Fruit fly (Drosophila melanogaster) whole organism, embryonic: ENCODE data around the gene CG17036.

ENCODE experiments used
- B-H2 ChIP-seq: fragments of 200-800 bp; sonication (Bioruptor generic); optimal IDR thresholded peaks from 2 replicates; lab custom pipeline; 2018; ENCODE audit warnings: missing biosample characterization, mild to moderate bottlenecking, missing genetic modification characterization
- CG10366 ChIP-seq: fragments of 200-800 bp; sonication (Bioruptor generic); IDR thresholded peaks from 2 replicates; pipeline ENCODE4 v1.3.6; 2022; ENCODE audit warnings: missing biosample characterization, missing genetic modification characterization
- CG10431 ChIP-seq: fragments of 200-800 bp; sonication (Bioruptor generic); optimal IDR thresholded peaks from 3 replicates; lab custom pipeline; 2018; ENCODE audit warnings: missing biosample characterization, mild to moderate bottlenecking, missing genetic modification characterization
- CG10543 ChIP-seq: fragments of 200-800 bp; sonication (Bioruptor generic); optimal IDR thresholded peaks from 3 replicates; lab custom pipeline; 2017; ENCODE audit warnings: missing biosample characterization, mild to moderate bottlenecking, missing genetic modification characterization, moderate library complexity
- CG11695 ChIP-seq: fragments of 200-800 bp; sonication (Bioruptor generic); IDR thresholded peaks from 3 replicates; pipeline ENCODE4 v1.3.6; 2022; ENCODE audit warnings: missing biosample characterization, missing genetic modification characterization
- CG12391 ChIP-seq: fragments of 200-800 bp; sonication (Bioruptor generic); optimal IDR thresholded peaks from 3 replicates; lab custom pipeline; 2018; ENCODE audit warnings: missing biosample characterization, mild to moderate bottlenecking, missing genetic modification characterization, moderate library complexity
- CG17359 ChIP-seq: fragments of 200-800 bp; sonication (Bioruptor generic); optimal IDR thresholded peaks from 3 replicates; lab custom pipeline; 2018; ENCODE audit warnings: missing biosample characterization, mild to moderate bottlenecking, missing genetic modification characterization, moderate library complexity
- CG17568 ChIP-seq: fragments of 200-800 bp; sonication (Bioruptor generic); optimal IDR thresholded peaks from 2 replicates; lab custom pipeline; 2018; ENCODE audit warnings: missing biosample characterization, mild to moderate bottlenecking, missing genetic modification characterization, moderate library complexity
- CG18262 ChIP-seq: fragments of 200-800 bp; optimal IDR thresholded peaks from 3 replicates; lab custom pipeline; 2019; ENCODE audit warnings: missing biosample characterization, mild to moderate bottlenecking, missing genetic modification characterization, moderate library complexity
- CG2875 ChIP-seq: fragments of 200-800 bp; sonication (Bioruptor generic); optimal IDR thresholded peaks from 2 replicates; lab custom pipeline; 2017; ENCODE audit warnings: missing biosample characterization, mild to moderate bottlenecking, missing genetic modification characterization, missing genetic modification reagents
- CG31441 ChIP-seq: fragments of 200-800 bp; sonication (Bioruptor generic); IDR thresholded peaks from 2 replicates; pipeline ENCODE4 v1.3.6; 2022; ENCODE audit warnings: missing biosample characterization, missing genetic modification characterization
- CG4282 ChIP-seq: fragments of 200-800 bp; sonication (Bioruptor generic); optimal IDR thresholded peaks from 2 replicates; lab custom pipeline; 2016; ENCODE audit warnings: missing biosample characterization, missing genetic modification characterization
- CG5953 ChIP-seq: fragments of 200-800 bp; sonication (Bioruptor generic); IDR thresholded peaks from 2 replicates; pipeline ENCODE4 v1.3.6; 2022; ENCODE audit warnings: missing biosample characterization, missing genetic modification characterization
- CG7745 ChIP-seq: fragments of 200-800 bp; sonication (Bioruptor generic); optimal IDR thresholded peaks from 2 replicates; lab custom pipeline; 2018; ENCODE audit warnings: missing biosample characterization, mild to moderate bottlenecking, missing genetic modification characterization, moderate library complexity
- CG7928 ChIP-seq: fragments of 200-800 bp; sonication (Bioruptor generic); optimal IDR thresholded peaks from 2 replicates; lab custom pipeline; 2017; ENCODE audit warnings: missing biosample characterization, mild to moderate bottlenecking, missing genetic modification characterization
- CG8924 ChIP-seq: fragments of 200-800 bp; optimal IDR thresholded peaks from 3 replicates; lab custom pipeline; 2019; ENCODE audit warnings: missing biosample characterization, mild to moderate bottlenecking, missing genetic modification characterization, moderate library complexity
- Dp ChIP-seq: fragments of 200-800 bp; sonication (Bioruptor generic); optimal IDR thresholded peaks from 2 replicates; lab custom pipeline; 2018; ENCODE audit warnings: missing biosample characterization, mild to moderate bottlenecking, missing genetic modification characterization, moderate library complexity
- E2f1 ChIP-seq: fragments of 200-800 bp; sonication (Bioruptor generic); IDR thresholded peaks from 2 replicates; pipeline ENCODE4 v1.3.6; 2022; ENCODE audit warnings: missing biosample characterization, missing genetic modification characterization
- E2f2 ChIP-seq: fragments of 200-800 bp; sonication (Bioruptor generic); IDR thresholded peaks from 2 replicates; pipeline ENCODE4 v1.3.6; 2022; ENCODE audit warnings: missing biosample characterization, missing genetic modification characterization
- Fer2 ChIP-seq: fragments of 200-800 bp; sonication (Bioruptor generic); optimal IDR thresholded peaks from 2 replicates; lab custom pipeline; 2018; ENCODE audit warnings: missing biosample characterization, mild to moderate bottlenecking, missing genetic modification characterization, moderate library complexity
- H15 ChIP-seq: fragments of 200-800 bp; sonication (Bioruptor generic); IDR thresholded peaks from 3 replicates; pipeline ENCODE4 v1.3.6; 2022; ENCODE audit warnings: missing biosample characterization, missing genetic modification characterization
- Hsf ChIP-seq: fragments of 200-800 bp; sonication (Bioruptor generic); optimal IDR thresholded peaks from 3 replicates; lab custom pipeline; 2016; ENCODE audit warnings: missing biosample characterization, missing genetic modification characterization
- NK7.1 ChIP-seq: fragments of 200-800 bp; sonication (Bioruptor generic); optimal IDR thresholded peaks from 3 replicates; lab custom pipeline; 2016; ENCODE audit warnings: missing biosample characterization, missing genetic modification characterization
- Nf-YB ChIP-seq: fragments of 200-800 bp; sonication (Bioruptor generic); optimal IDR thresholded peaks from 3 replicates; lab custom pipeline; 2019; ENCODE audit warnings: missing biosample characterization, mild to moderate bottlenecking, missing genetic modification characterization, moderate library complexity
- Oli ChIP-seq: fragments of 200-800 bp; sonication (Bioruptor generic); optimal IDR thresholded peaks from 2 replicates; lab custom pipeline; 2018; ENCODE audit warnings: missing biosample characterization, mild to moderate bottlenecking, missing genetic modification characterization, moderate library complexity
- abd-A ChIP-seq: fragments of 200-800 bp; sonication (Bioruptor generic); optimal IDR thresholded peaks from 3 replicates; lab custom pipeline; 2019; ENCODE audit warnings: missing biosample characterization, mild to moderate bottlenecking, missing genetic modification characterization, moderate library complexity
- az2 ChIP-seq: fragments of 200-800 bp; sonication (Bioruptor generic); optimal IDR thresholded peaks from 3 replicates; lab custom pipeline; 2016; ENCODE audit warnings: missing biosample characterization, missing genetic modification characterization
- bowl ChIP-seq: fragments of 200-800 bp; sonication (Bioruptor generic); IDR thresholded peaks from 2 replicates; pipeline ENCODE4 v1.3.6; 2022; ENCODE audit warnings: missing biosample characterization, missing genetic modification characterization
- bsh ChIP-seq, 2 experiments: fragments of 200-800 bp; sonication (Bioruptor generic); optimal IDR thresholded peaks; 2 replicates each; lab custom pipeline; 2017 to 2018; ENCODE audit warnings: mild to moderate bottlenecking in 2 of 2, missing biosample characterization in 2 of 2, missing genetic modification characterization in 2 of 2, moderate library complexity in 1 of 2
- cato ChIP-seq: fragments of 200-800 bp; sonication (Bioruptor generic); optimal IDR thresholded peaks from 2 replicates; lab custom pipeline; 2016; ENCODE audit warnings: missing biosample characterization, missing genetic modification characterization, borderline replicate concordance
- chm ChIP-seq: fragments of 200-800 bp; sonication (Bioruptor generic); IDR thresholded peaks from 2 replicates; pipeline ENCODE4 v1.3.6; 2022; ENCODE audit warnings: missing biosample characterization, missing genetic modification characterization
- croc ChIP-seq: fragments of 200-800 bp; sonication (Bioruptor generic); conservative IDR thresholded peaks from 3 replicates; pipeline ENCODE4 v1.3.6; 2022; ENCODE audit warnings: missing biosample characterization, missing genetic modification characterization
- dan ChIP-seq: fragments of 200-800 bp; sonication (Bioruptor generic); IDR thresholded peaks from 2 replicates; pipeline ENCODE4 v1.3.6; 2022; ENCODE audit warnings: missing biosample characterization, missing genetic modification characterization
- danr ChIP-seq: fragments of 200-800 bp; sonication (Bioruptor generic); IDR thresholded peaks from 2 replicates; pipeline ENCODE4 v1.3.6; 2022; ENCODE audit warnings: missing biosample characterization, missing genetic modification characterization
- disco-r ChIP-seq: fragments of 200-800 bp; sonication (Bioruptor generic); optimal IDR thresholded peaks from 2 replicates; lab custom pipeline; 2016; ENCODE audit warnings: missing biosample characterization, missing genetic modification characterization
- dpn ChIP-seq, 2 experiments: fragments of 200-800 bp; sonication (Bioruptor generic); optimal IDR thresholded peaks; 3 replicates each; lab custom pipeline; 2016; ENCODE audit warnings: missing biosample characterization in 2 of 2, missing genetic modification characterization in 2 of 2
- eyg ChIP-seq: fragments of 200-800 bp; sonication (Bioruptor generic); optimal IDR thresholded peaks from 3 replicates; lab custom pipeline; 2016; ENCODE audit warnings: missing biosample characterization, missing genetic modification characterization
- fd102C ChIP-seq: fragments of 200-800 bp; sonication (Bioruptor generic); optimal IDR thresholded peaks from 2 replicates; lab custom pipeline; 2018; ENCODE audit warnings: missing biosample characterization, mild to moderate bottlenecking, missing genetic modification characterization, moderate library complexity
- gsb ChIP-seq: fragments of 200-800 bp; sonication (Bioruptor generic); IDR thresholded peaks from 2 replicates; pipeline ENCODE4 v1.3.6; 2022; ENCODE audit warnings: missing biosample characterization, missing genetic modification characterization
- jumu ChIP-seq: fragments of 200-800 bp; sonication (Bioruptor generic); optimal IDR thresholded peaks from 3 replicates; lab custom pipeline; 2016; ENCODE audit warnings: missing biosample characterization, missing genetic modification characterization
- maf-S ChIP-seq: fragments of 200-800 bp; sonication (Bioruptor generic); optimal IDR thresholded peaks from 2 replicates; lab custom pipeline; 2016; ENCODE audit warnings: missing biosample characterization, missing genetic modification characterization
- mld ChIP-seq: fragments of 200-800 bp; sonication (Bioruptor generic); IDR thresholded peaks from 3 replicates; pipeline ENCODE4 v1.3.6; 2022; ENCODE audit warnings: missing biosample characterization, missing genetic modification characterization; ENCODE audit not compliant: partially characterized antibody
- row ChIP-seq: fragments of 200-800 bp; sonication (Bioruptor generic); IDR thresholded peaks from 3 replicates; pipeline ENCODE4 v1.3.6; 2022; ENCODE audit warnings: missing biosample characterization, missing genetic modification characterization
- scrt ChIP-seq: fragments of 200-800 bp; sonication (Bioruptor generic); optimal IDR thresholded peaks from 2 replicates; lab custom pipeline; 2018; ENCODE audit warnings: missing biosample characterization, mild to moderate bottlenecking, missing genetic modification characterization, moderate library complexity
- seq ChIP-seq: fragments of 200-800 bp; sonication (Bioruptor generic); IDR thresholded peaks from 2 replicates; pipeline ENCODE4 v1.3.6; 2022; ENCODE audit warnings: missing biosample characterization, missing genetic modification characterization
- slbo ChIP-seq: fragments of 200-800 bp; sonication (Bioruptor generic); IDR thresholded peaks from 2 replicates; pipeline ENCODE4 v1.3.6; 2022; ENCODE audit warnings: missing biosample characterization, missing genetic modification characterization
- slp2 ChIP-seq: fragments of 200-800 bp; sonication (Bioruptor generic); optimal IDR thresholded peaks from 2 replicates; lab custom pipeline; 2016; ENCODE audit warnings: missing biosample characterization, missing genetic modification characterization
- tna ChIP-seq: fragments of 200-800 bp; sonication (Bioruptor generic); IDR thresholded peaks from 2 replicates; pipeline ENCODE4 v1.3.6; 2022; ENCODE audit warnings: missing biosample characterization, missing genetic modification characterization; ENCODE audit not compliant: partially characterized antibody
- ttk ChIP-seq: fragments of 200-800 bp; sonication (Bioruptor generic); IDR thresholded peaks from 2 replicates; pipeline ENCODE4 v2.1.2; 2022; ENCODE audit warnings: missing biosample characterization, missing genetic modification characterization
- vnd ChIP-seq: fragments of 200-800 bp; sonication (Bioruptor generic); IDR thresholded peaks from 3 replicates; pipeline ENCODE4 v1.3.6; 2022; ENCODE audit warnings: missing biosample characterization, missing genetic modification characterization; ENCODE audit not compliant: partially characterized antibody

Gene CG17036

dm6 chr2L:12721794-12722315 lies 21.3 kb upstream of the CG17036 start, which contains the start of gene Pih1D1 (continued):
- TF ChIP-seq CG7928 (peak; percentile 72), CG17568 (GFP tag; lab: Kevin White, UChicago) (no peak), slp2 (GFP tag; lab: Kevin White, UChicago) (peak; percentile 89), CG8924 (tag; lab: Kevin White, UChicago) (peak; percentile 95), slbo (GFP tag; lab: Robert Waterston, UW) (peak; percentile 97), seq (GFP tag; lab: Robert Waterston, UW) (peak; percentile 90), vnd (GFP tag; lab: Robert Waterston, UW) (no peak), CG4282 (GFP tag; lab: Kevin White, UChicago) (peak; percentile 78), croc (GFP tag; lab: Robert Waterston, UW) (peak; percentile 96), scrt (GFP tag; lab: Kevin White, UChicago) (peak; percentile 83), Oli (tag; lab: Kevin White, UChicago) (peak; percentile 94), Fer2 (tag; lab: Kevin White, UChicago) (peak; percentile 93), E2f2 (GFP tag; lab: Robert Waterston, UW) (peak; percentile 78), Nf-YB (GFP tag; lab: Kevin White, UChicago) (peak; percentile 77), ttk (GFP tag; lab: Robert Waterston, UW) (peak; percentile 94), dpn (GFP tag; optimal IDR thresholded peaks at IDR 0.05; lab: Kevin White, UChicago) (peak; percentile 94 to 95), dan (peak; percentile 88), CG18262 (tag; lab: Kevin White, UChicago) (peak; percentile 96), cato (GFP tag; lab: Kevin White, UChicago) (peak; percentile 93), CG5953 (GFP tag; lab: Robert Waterston, UW) (peak; percentile 84), mld (no peak), CG12391 (tag; lab: Kevin White, UChicago) (peak; percentile 97), CG31441 (no peak; the same call in 1 of the 2 replicates), CG10431 (GFP tag; lab: Kevin White, UChicago) (no peak), CG7745 (tag; lab: Kevin White, UChicago) (no peak), tna (GFP tag; lab: Robert Waterston, UW) (no peak), bowl (GFP tag; lab: Robert Waterston, UW) (peak; percentile 76), bsh (GFP tag; optimal IDR thresholded peaks at IDR 0.05; lab: Kevin White, UChicago) (peak in 1 of 2 experiments; percentile 91), disco-r (GFP tag; lab: Kevin White, UChicago) (peak; percentile 75), CG2875 (GFP tag; lab: Kevin White, UChicago) (peak; percentile 78), gsb (GFP tag; lab: Robert Waterston, UW) (peak; percentile 76), az2 (GFP tag; lab: Kevin White, UChicago) (peak; percentile 94), chm (GFP tag; lab: Robert Waterston, UW) (peak; percentile 76), Hsf (GFP tag; lab: Kevin White, UChicago) (peak; percentile 96), abd-A (no peak), fd102C (peak; percentile 46), CG10366 (peak; percentile 97), H15 (GFP tag; lab: Robert Waterston, UW) (peak; percentile 94), E2f1 (GFP tag; lab: Robert Waterston, UW) (peak; percentile 95), eyg (GFP tag; lab: Kevin White, UChicago) (peak; percentile 62), row (GFP tag; lab: Robert Waterston, UW) (peak; percentile 96), CG10543 (peak; percentile 92), maf-S (peak; percentile 92), CG11695 (peak; percentile 95), NK7.1 (GFP tag; lab: Kevin White, UChicago) (peak; percentile 81), B-H2 (GFP tag; lab: Kevin White, UChicago) (peak; percentile 85), danr (GFP tag; lab: Robert Waterston, UW) (peak; percentile 93), CG17359 (tag; lab: Kevin White, UChicago) (peak; percentile 93), jumu (GFP tag; lab: Kevin White, UChicago) (peak; percentile 90), Dp (GFP tag; lab: Kevin White, UChicago) (peak; percentile 11)
